Worm (Caenorhabditis elegans): Measurements from ENCODE around the gene F10E9.1.

DNA sequence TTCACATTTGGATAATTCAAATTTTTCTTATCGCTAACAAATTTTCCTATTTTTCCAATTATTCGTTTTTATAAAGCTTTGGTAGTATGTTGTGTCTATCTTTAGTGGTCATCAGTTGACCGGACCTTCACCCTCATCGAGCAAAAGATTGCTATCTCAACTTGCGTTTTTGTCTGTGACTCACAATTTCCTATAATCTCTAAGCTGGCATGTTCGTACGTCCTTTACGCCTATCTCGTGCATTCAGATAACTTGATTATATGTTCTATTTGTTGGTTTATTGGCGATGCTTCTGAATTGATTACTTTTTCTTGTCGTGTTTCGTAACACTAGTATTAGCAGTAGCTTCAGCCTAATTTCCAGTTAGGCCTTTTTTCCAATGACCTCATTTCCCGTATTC, 43.4 kb upstream of the F10E9.1 start:
- TF ChIP-seq pha-4 (tag; optimal IDR thresholded peaks at IDR 0.05) (no peak), skn-1 (tag; optimal IDR thresholded peaks at IDR 0.05) (no peak), nhr-237 (tag; optimal IDR thresholded peaks at IDR 0.05) (no peak), sea-2 (GFP tag; optimal IDR thresholded peaks at IDR 0.05) (no peak), pqm-1 (tag; optimal IDR thresholded peaks at IDR 0.05) (no peak), lin-15B (tag; optimal IDR thresholded peaks at IDR 0.05) (no peak), nhr-11 (tag; optimal IDR thresholded peaks at IDR 0.05) (no peak), nhr-25 (tag; optimal IDR thresholded peaks at IDR 0.05) (no peak), jun-1 (tag; optimal IDR thresholded peaks at IDR 0.05) (no peak), lin-39 (tag; optimal IDR thresholded peaks at IDR 0.05) (no peak), nhr-28 (tag; optimal IDR thresholded peaks at IDR 0.05) (no peak), nhr-43 (tag; optimal IDR thresholded peaks at IDR 0.05; ENCODE audit: poor library complexity, severe bottlenecking) (no peak)
